Fruit fly (Drosophila melanogaster) whole organism, embryonic: Measurements from ENCODE around the gene CG2614.

Experiments
- Bteb2 ChIP-seq: fragments of 200-800 bp; sonication (Bioruptor generic); optimal IDR thresholded peaks from 2 replicates; lab custom pipeline; 2016; ENCODE audit warnings: missing biosample characterization, missing genetic modification characterization
- CG10431 ChIP-seq: fragments of 200-800 bp; sonication (Bioruptor generic); optimal IDR thresholded peaks from 3 replicates; lab custom pipeline; 2018; ENCODE audit warnings: missing biosample characterization, mild to moderate bottlenecking, missing genetic modification characterization
- CG11247 ChIP-seq: fragments of 200-800 bp; sonication (Bioruptor generic); IDR thresholded peaks from 2 replicates; pipeline ENCODE4 v1.3.6; 2022; ENCODE audit warnings: missing biosample characterization, missing genetic modification characterization
- CG11456 ChIP-seq: fragments of 200-800 bp; sonication (Bioruptor generic); IDR thresholded peaks from 3 replicates; pipeline ENCODE4 v1.3.6; 2022; ENCODE audit warnings: missing biosample characterization, missing genetic modification characterization
- CG12744 ChIP-seq: fragments of 200-800 bp; sonication (Bioruptor generic); optimal IDR thresholded peaks from 2 replicates; lab custom pipeline; 2016; ENCODE audit warnings: missing biosample characterization, missing genetic modification characterization
- CG14667 ChIP-seq: fragments of 200-800 bp; sonication (Bioruptor generic); IDR thresholded peaks from 2 replicates; pipeline ENCODE4 v1.3.6; 2022; ENCODE audit warnings: missing biosample characterization, missing genetic modification characterization
- CG14860 ChIP-seq: fragments of 200-800 bp; sonication (Bioruptor generic); IDR thresholded peaks from 3 replicates; pipeline ENCODE4 v1.3.6; 2022; ENCODE audit warnings: missing biosample characterization, missing genetic modification characterization; ENCODE audit not compliant: partially characterized antibody
- CG14965 ChIP-seq: fragments of 200-800 bp; sonication (Bioruptor generic); optimal IDR thresholded peaks from 2 replicates; lab custom pipeline; 2016; ENCODE audit warnings: missing biosample characterization, missing genetic modification characterization, borderline replicate concordance
- CG17328 ChIP-seq: fragments of 200-800 bp; sonication (Bioruptor generic); IDR thresholded peaks from 2 replicates; pipeline ENCODE4 v1.3.6; 2022; ENCODE audit warnings: missing biosample characterization, missing genetic modification characterization
- CG17359 ChIP-seq: fragments of 200-800 bp; sonication (Bioruptor generic); optimal IDR thresholded peaks from 3 replicates; lab custom pipeline; 2018; ENCODE audit warnings: missing biosample characterization, mild to moderate bottlenecking, missing genetic modification characterization, moderate library complexity
- CG17829 ChIP-seq: fragments of 200-800 bp; optimal IDR thresholded peaks from 2 replicates; lab custom pipeline; 2019; ENCODE audit warnings: missing biosample characterization, mild to moderate bottlenecking, missing genetic modification characterization, moderate library complexity
- CG2120 ChIP-seq: fragments of 200-800 bp; sonication (Bioruptor generic); optimal IDR thresholded peaks from 3 replicates; lab custom pipeline; 2016; ENCODE audit warnings: missing biosample characterization, missing genetic modification characterization
- CG2712 ChIP-seq: fragments of 200-800 bp; optimal IDR thresholded peaks from 3 replicates; lab custom pipeline; 2019; ENCODE audit warnings: missing biosample characterization, mild to moderate bottlenecking, missing genetic modification characterization, moderate library complexity
- CG4282 ChIP-seq: fragments of 200-800 bp; sonication (Bioruptor generic); optimal IDR thresholded peaks from 2 replicates; lab custom pipeline; 2016; ENCODE audit warnings: missing biosample characterization, missing genetic modification characterization
- CG7839 ChIP-seq: fragments of 200-800 bp; sonication (Bioruptor generic); optimal IDR thresholded peaks from 3 replicates; lab custom pipeline; 2018; ENCODE audit warnings: missing biosample characterization, mild to moderate bottlenecking, missing genetic modification characterization, moderate library complexity
- CG7987 ChIP-seq: fragments of 200-800 bp; sonication (Bioruptor generic); optimal IDR thresholded peaks from 2 replicates; lab custom pipeline; 2018; ENCODE audit warnings: missing biosample characterization, mild to moderate bottlenecking, missing genetic modification characterization, moderate library complexity
- CG8944 ChIP-seq: fragments of 200-800 bp; sonication (Bioruptor generic); optimal IDR thresholded peaks from 3 replicates; lab custom pipeline; 2016; ENCODE audit warnings: missing biosample characterization, missing genetic modification characterization
- CTCF ChIP-seq: fragments of 200-800 bp; sonication (Bioruptor generic); optimal IDR thresholded peaks from 2 replicates; lab custom pipeline; 2017; ENCODE audit warnings: missing biosample characterization, mild to moderate bottlenecking, missing genetic modification characterization, moderate library complexity
- CoRest ChIP-seq: fragments of 200-800 bp; sonication (Bioruptor generic); optimal IDR thresholded peaks from 3 replicates; lab custom pipeline; 2018; ENCODE audit warnings: missing biosample characterization, mild to moderate bottlenecking, missing genetic modification characterization, moderate library complexity
- Dp ChIP-seq: fragments of 200-800 bp; sonication (Bioruptor generic); optimal IDR thresholded peaks from 2 replicates; lab custom pipeline; 2018; ENCODE audit warnings: missing biosample characterization, mild to moderate bottlenecking, missing genetic modification characterization, moderate library complexity
- ERR ChIP-seq: fragments of 200-800 bp; sonication (Bioruptor generic); optimal IDR thresholded peaks from 2 replicates; lab custom pipeline; 2016; ENCODE audit warnings: missing biosample characterization, missing genetic modification characterization
- Hr3 ChIP-seq: fragments of 200-800 bp; sonication (Bioruptor generic); optimal IDR thresholded peaks from 3 replicates; lab custom pipeline; 2016; ENCODE audit warnings: missing biosample characterization, missing genetic modification characterization
- Hr39 ChIP-seq: fragments of >200 bp; optimal IDR thresholded peaks from 2 replicates; lab custom pipeline; 2017
- Mrtf ChIP-seq: fragments of 200-800 bp; sonication (Bioruptor generic); IDR thresholded peaks from 3 replicates; pipeline ENCODE4 v1.3.6; 2022; ENCODE audit warnings: missing biosample characterization, missing genetic modification characterization
- Oli ChIP-seq: fragments of 200-800 bp; sonication (Bioruptor generic); optimal IDR thresholded peaks from 2 replicates; lab custom pipeline; 2018; ENCODE audit warnings: missing biosample characterization, mild to moderate bottlenecking, missing genetic modification characterization, moderate library complexity
- Poxn ChIP-seq: fragments of 200-800 bp; sonication (Bioruptor generic); IDR thresholded peaks from 2 replicates; pipeline ENCODE4 v1.3.6; 2022; ENCODE audit warnings: missing biosample characterization, missing genetic modification characterization
- Scr ChIP-seq: fragments of 200-800 bp; sonication (Bioruptor generic); IDR thresholded peaks from 2 replicates; pipeline ENCODE4 v1.3.6; 2022; ENCODE audit warnings: missing biosample characterization, missing genetic modification characterization; ENCODE audit not compliant: partially characterized antibody
- Sin3A ChIP-seq: fragments of >200 bp; optimal IDR thresholded peaks from 2 replicates; lab custom pipeline; 2018
- YL-1 ChIP-seq: fragments of 200-800 bp; sonication (Bioruptor generic); optimal IDR thresholded peaks from 3 replicates; lab custom pipeline; 2017; ENCODE audit warnings: missing biosample characterization, mild to moderate bottlenecking, missing genetic modification characterization
- caup ChIP-seq: fragments of 200-800 bp; sonication (Bioruptor generic); optimal IDR thresholded peaks from 3 replicates; lab custom pipeline; 2017; ENCODE audit warnings: missing biosample characterization, mild to moderate bottlenecking, missing genetic modification characterization, moderate library complexity; ENCODE audit not compliant: severe bottlenecking
- ci ChIP-seq: fragments of 200-800 bp; sonication (Bioruptor generic); IDR thresholded peaks from 3 replicates; pipeline ENCODE4 v1.3.6; 2022; ENCODE audit warnings: missing biosample characterization, missing genetic modification characterization
- da ChIP-seq: fragments of 200-800 bp; sonication (Bioruptor generic); optimal IDR thresholded peaks from 2 replicates; lab custom pipeline; 2016; ENCODE audit warnings: missing biosample characterization, missing genetic modification characterization
- en ChIP-seq: fragments of 200-800 bp; sonication (Bioruptor generic); optimal IDR thresholded peaks from 2 replicates; lab custom pipeline; 2016; ENCODE audit warnings: missing biosample characterization, missing genetic modification characterization
- exex ChIP-seq: fragments of 200-800 bp; sonication (Bioruptor generic); optimal IDR thresholded peaks from 4 replicates; lab custom pipeline; 2018; ENCODE audit warnings: missing biosample characterization, mild to moderate bottlenecking, missing genetic modification characterization, moderate library complexity
- lab ChIP-seq: fragments of 200-800 bp; sonication (Bioruptor generic); optimal IDR thresholded peaks from 3 replicates; lab custom pipeline; 2017; ENCODE audit warnings: missing biosample characterization, missing genetic modification characterization, mild to moderate bottlenecking, moderate library complexity, missing genetic modification reagents
- lilli ChIP-seq: fragments of 200-800 bp; sonication (Bioruptor generic); optimal IDR thresholded peaks from 3 replicates; lab custom pipeline; 2016; ENCODE audit warnings: missing biosample characterization, missing genetic modification characterization
- lov ChIP-seq, 2 experiments: fragments of 200-800 bp in 1 of 2; fragments of >200 bp in 1 of 2; sonication (Bioruptor generic) in 1 of 2; IDR thresholded peaks in 1 of 2; optimal IDR thresholded peaks in 1 of 2; 2 replicates in 1 of 2; 3 replicates in 1 of 2; pipeline versions ENCODE4 v1.3.6 to Lab custom; 2017 to 2022; ENCODE audit warnings: missing biosample characterization in 1 of 2, missing genetic modification characterization in 1 of 2
- nom ChIP-seq: fragments of 200-800 bp; sonication (Bioruptor generic); optimal IDR thresholded peaks from 2 replicates; lab custom pipeline; 2017; ENCODE audit warnings: missing biosample characterization, missing genetic modification characterization, mild to moderate bottlenecking, moderate library complexity, missing genetic modification reagents
- odd ChIP-seq: fragments of 200-800 bp; sonication (Bioruptor generic); optimal IDR thresholded peaks from 2 replicates; lab custom pipeline; 2017; ENCODE audit warnings: missing biosample characterization, mild to moderate bottlenecking, missing genetic modification characterization
- pum ChIP-seq: fragments of 200-800 bp; sonication (Bioruptor generic); optimal IDR thresholded peaks from 2 replicates; lab custom pipeline; 2016; ENCODE audit warnings: missing biosample characterization, missing genetic modification characterization
- rib ChIP-seq: fragments of 200-800 bp; sonication (Bioruptor generic); IDR thresholded peaks from 2 replicates; pipeline ENCODE4 v1.3.6; 2022; ENCODE audit warnings: missing biosample characterization, missing genetic modification characterization
- sc ChIP-seq, 3 experiments: fragments of >200 bp in 2 of 3; fragments of 200-800 bp in 1 of 3; sonication (Bioruptor generic) in 1 of 3; optimal IDR thresholded peaks; 2 replicates in 2 of 3; 3 replicates in 1 of 3; lab custom pipeline; 2017; ENCODE audit warnings: mild to moderate bottlenecking in 1 of 3, missing biosample characterization in 1 of 3, missing genetic modification characterization in 1 of 3, missing genetic modification reagents in 1 of 3
- scrt ChIP-seq: fragments of 200-800 bp; sonication (Bioruptor generic); optimal IDR thresholded peaks from 2 replicates; lab custom pipeline; 2018; ENCODE audit warnings: missing biosample characterization, mild to moderate bottlenecking, missing genetic modification characterization, moderate library complexity
- sd ChIP-seq: fragments of 200-800 bp; sonication (Bioruptor generic); optimal IDR thresholded peaks from 3 replicates; lab custom pipeline; 2018; ENCODE audit warnings: missing biosample characterization, mild to moderate bottlenecking, missing genetic modification characterization, moderate library complexity
- sens-2 ChIP-seq: fragments of 200-800 bp; sonication (Bioruptor generic); IDR thresholded peaks from 2 replicates; pipeline ENCODE4 v1.3.6; 2022; ENCODE audit warnings: missing biosample characterization, missing genetic modification characterization
- ssp ChIP-seq: fragments of 200-800 bp; sonication (Bioruptor generic); IDR thresholded peaks from 2 replicates; pipeline ENCODE4 v1.3.6; 2022; ENCODE audit warnings: missing biosample characterization, missing genetic modification characterization
- tgo ChIP-seq: fragments of 200-800 bp; sonication (Bioruptor generic); IDR thresholded peaks from 3 replicates; pipeline ENCODE4 v1.3.6; 2022; ENCODE audit warnings: missing biosample characterization, missing genetic modification characterization
- tll ChIP-seq, 2 experiments: fragments of 200-800 bp in 1 of 2; fragments of >200 bp in 1 of 2; sonication (Bioruptor generic) in 1 of 2; optimal IDR thresholded peaks; 2 replicates each; lab custom pipeline; 2017 to 2019; ENCODE audit warnings: missing biosample characterization in 2 of 2, missing genetic modification characterization in 2 of 2, mild to moderate bottlenecking in 1 of 2, moderate library complexity in 1 of 2
- vnd ChIP-seq: fragments of 200-800 bp; sonication (Bioruptor generic); IDR thresholded peaks from 3 replicates; pipeline ENCODE4 v1.3.6; 2022; ENCODE audit warnings: missing biosample characterization, missing genetic modification characterization; ENCODE audit not compliant: partially characterized antibody
- zfh1 ChIP-seq: fragments of 200-800 bp; sonication (Bioruptor generic); IDR thresholded peaks from 3 replicates; pipeline ENCODE4 v1.3.6; 2022; ENCODE audit warnings: missing biosample characterization, missing genetic modification characterization

The CG2614 gene

dm6 chr2L:20645394-20645869 lies 10.8 kb upstream of the CG2614 start, which contains the start of the genes phr6-4 and CG2608 (continued):
- TF ChIP-seq Bteb2 (GFP tag; lab: Kevin White, UChicago) = peak; percentile 90
- TF ChIP-seq CG2120 (GFP tag; lab: Kevin White, UChicago) = peak; percentile 95
- TF ChIP-seq CG12744 (GFP tag; lab: Kevin White, UChicago) = peak; percentile 66
- TF ChIP-seq CG2712 (tag; lab: Kevin White, UChicago) = peak; percentile 96
- peak; percentile 82 for TF ChIP-seq scrt (GFP tag; lab: Kevin White, UChicago)
- no peak for TF ChIP-seq CG14965 (GFP tag; lab: Kevin White, UChicago)
- TF ChIP-seq CG8944 = peak; percentile 87
- TF ChIP-seq ERR (GFP tag; lab: Kevin White, UChicago) = peak; percentile 34
- TF ChIP-seq CoRest (tag; lab: Kevin White, UChicago) = peak; percentile 97
- peak; percentile 68 for TF ChIP-seq exex (tag; lab: Kevin White, UChicago)
- peak; percentile 76 for TF ChIP-seq CG14667 (GFP tag; lab: Robert Waterston, UW)
- TF ChIP-seq pum = peak; percentile 81
- TF ChIP-seq lov (optimal IDR thresholded peaks at IDR 0.05; lab: Kevin White, UChicago) = no peak
- 0 out of 3 replicates have a peak, but pooled peaks have one; percentile 69 for TF ChIP-seq lov (GFP tag; IDR thresholded peaks at IDR 0.05; lab: Robert Waterston, UW)
- TF ChIP-seq lilli (GFP tag; lab: Kevin White, UChicago) = peak; percentile 93
- no peak for TF ChIP-seq tll (GFP tag; optimal IDR thresholded peaks at IDR 0.05; lab: Kevin White, UChicago)
- TF ChIP-seq nom (GFP tag; lab: Kevin White, UChicago) = peak; percentile 86
- TF ChIP-seq Dp (GFP tag; lab: Kevin White, UChicago) = peak; percentile 70
- peak; percentile 41; the same call in 1 of the 3 replicates for TF ChIP-seq zfh1 (GFP tag; lab: Robert Waterston, UW)
- TF ChIP-seq CG17328 (GFP tag; lab: Robert Waterston, UW) = peak; percentile 76
- TF ChIP-seq sd = no peak
- peak; percentile 92 for TF ChIP-seq Hr3
- TF ChIP-seq Mrtf (GFP tag; lab: Robert Waterston, UW) = peak; percentile 74
- TF ChIP-seq CG4282 (GFP tag; lab: Kevin White, UChicago) = peak; percentile 58
- TF ChIP-seq CG7987 (GFP tag; lab: Kevin White, UChicago) = peak; percentile 81
- peak; percentile 30; the same call in 1 of the 2 replicates for TF ChIP-seq sens-2 (GFP tag; lab: Robert Waterston, UW)
- TF ChIP-seq Oli (tag; lab: Kevin White, UChicago) = peak; percentile 94
- TF ChIP-seq CG17359 = peak; percentile 91
- TF ChIP-seq Hr39 (lab: Kevin White, UChicago) = no peak
- peak; percentile 66 for TF ChIP-seq CG11247 (GFP tag; lab: Robert Waterston, UW)
- no peak for TF ChIP-seq CG14860
- TF ChIP-seq lab (GFP tag; lab: Kevin White, UChicago) = peak; percentile 94
- TF ChIP-seq tgo (GFP tag; lab: Robert Waterston, UW) = peak; percentile 73; the same call in 2 of the 3 replicates
- TF ChIP-seq odd (GFP tag; lab: Kevin White, UChicago) = peak; percentile 91
- peak; percentile 87; the same call in 2 of the 3 replicates for TF ChIP-seq ci
- TF ChIP-seq CTCF (GFP tag; lab: Kevin White, UChicago) = peak; percentile 51
- peak; percentile 78 for TF ChIP-seq YL-1 (GFP tag; lab: Kevin White, UChicago)
- TF ChIP-seq CG11456 (GFP tag; lab: Robert Waterston, UW) = peak; percentile 84
- TF ChIP-seq ssp (GFP tag; lab: Robert Waterston, UW) = no peak
- TF ChIP-seq CG7839 (tag; lab: Kevin White, UChicago) = peak; percentile 96
- peak; percentile 94 for TF ChIP-seq CG17829 (tag; lab: Kevin White, UChicago)
- TF ChIP-seq sc (optimal IDR thresholded peaks at IDR 0.05; lab: Kevin White, UChicago) = no peak
- peak; percentile 86 for TF ChIP-seq sc (GFP tag; optimal IDR thresholded peaks at IDR 0.05; lab: Kevin White, UChicago)
- no peak for TF ChIP-seq Sin3A (lab: Kevin White, UChicago)
- TF ChIP-seq CG10431 = peak; percentile 70
- peak; percentile 92 for TF ChIP-seq caup (GFP tag; lab: Kevin White, UChicago)
- peak; percentile 71 for TF ChIP-seq da (GFP tag; lab: Kevin White, UChicago)
- TF ChIP-seq rib (GFP tag; lab: Robert Waterston, UW) = peak; percentile 26; the same call in 1 of the 2 replicates
- TF ChIP-seq vnd = no peak
- TF ChIP-seq en (GFP tag; lab: Kevin White, UChicago) = peak; percentile 63
- no peak for TF ChIP-seq Scr (GFP tag; lab: Robert Waterston, UW)
- TF ChIP-seq Poxn (GFP tag; lab: Robert Waterston, UW) = peak; percentile 65; the same call in 1 of the 2 replicates
